Fruit fly (Drosophila melanogaster) whole organism, embryonic: Measurements from ENCODE around the gene Obp99b.

ENCODE experiments used
- ATbp ChIP-seq: fragments of 200-800 bp; sonication (Bioruptor generic); optimal IDR thresholded peaks from 2 replicates; lab custom pipeline; 2017; ENCODE audit warnings: missing biosample characterization, mild to moderate bottlenecking, missing genetic modification characterization, missing genetic modification reagents
- Ada2b ChIP-seq: fragments of 200-800 bp; sonication (Bioruptor generic); IDR thresholded peaks from 2 replicates; pipeline ENCODE4 v1.3.6; 2022; ENCODE audit warnings: missing biosample characterization, missing genetic modification characterization
- Adf1 ChIP-seq: fragments of 200-800 bp; sonication (Bioruptor generic); IDR thresholded peaks from 2 replicates; pipeline ENCODE4 v1.3.6; 2022; ENCODE audit warnings: missing biosample characterization, missing genetic modification characterization
- Asciz ChIP-seq: fragments of 200-800 bp; sonication (Bioruptor generic); optimal IDR thresholded peaks from 2 replicates; lab custom pipeline; 2017; ENCODE audit warnings: missing biosample characterization, mild to moderate bottlenecking, missing genetic modification characterization, missing genetic modification reagents
- Awh ChIP-seq: fragments of 200-800 bp; sonication (Bioruptor generic); IDR thresholded peaks from 2 replicates; pipeline ENCODE4, ENCODE4 v1.3.6; 2022; ENCODE audit warnings: missing biosample characterization, missing genetic modification characterization
- BtbVII ChIP-seq: fragments of 200-800 bp; sonication (Bioruptor generic); optimal IDR thresholded peaks from 3 replicates; lab custom pipeline; 2017; ENCODE audit warnings: missing biosample characterization, mild to moderate bottlenecking, missing genetic modification characterization
- C15 ChIP-seq: fragments of 200-800 bp; sonication (Bioruptor generic); IDR thresholded peaks from 3 replicates; pipeline ENCODE4 v1.3.6; 2022; ENCODE audit warnings: missing biosample characterization, missing genetic modification characterization
- CG10274 ChIP-seq: fragments of 200-800 bp; sonication (Bioruptor generic); optimal IDR thresholded peaks from 3 replicates; lab custom pipeline; 2017; ENCODE audit warnings: missing biosample characterization, mild to moderate bottlenecking, missing genetic modification characterization
- CG10979 ChIP-seq: fragments of 200-800 bp; sonication (Bioruptor generic); optimal IDR thresholded peaks from 2 replicates; lab custom pipeline; 2018; ENCODE audit warnings: missing biosample characterization, mild to moderate bottlenecking, missing genetic modification characterization, moderate library complexity
- CG12299 ChIP-seq: fragments of 200-800 bp; sonication (Bioruptor generic); optimal IDR thresholded peaks from 2 replicates; lab custom pipeline; 2018; ENCODE audit warnings: missing biosample characterization, mild to moderate bottlenecking, missing genetic modification characterization
- CG12659 ChIP-seq: fragments of 200-800 bp; sonication (Bioruptor generic); optimal IDR thresholded peaks from 3 replicates; lab custom pipeline; 2017; ENCODE audit warnings: mild to moderate bottlenecking, missing biosample characterization, missing genetic modification reagents, missing genetic modification characterization
- CG13894 ChIP-seq: fragments of 200-800 bp; sonication (Bioruptor generic); optimal IDR thresholded peaks from 3 replicates; lab custom pipeline; 2018; ENCODE audit warnings: missing biosample characterization, mild to moderate bottlenecking, missing genetic modification characterization, moderate library complexity
- CG14860 ChIP-seq: fragments of 200-800 bp; sonication (Bioruptor generic); IDR thresholded peaks from 3 replicates; pipeline ENCODE4 v1.3.6; 2022; ENCODE audit warnings: missing biosample characterization, missing genetic modification characterization; ENCODE audit not compliant: partially characterized antibody
- CG15011 ChIP-seq: fragments of 200-800 bp; sonication (Bioruptor generic); optimal IDR thresholded peaks from 3 replicates; lab custom pipeline; 2018; ENCODE audit warnings: missing biosample characterization, mild to moderate bottlenecking, missing genetic modification characterization
- CG15479 ChIP-seq: fragments of 200-800 bp; sonication (Bioruptor generic); optimal IDR thresholded peaks from 3 replicates; lab custom pipeline; 2019; ENCODE audit warnings: missing biosample characterization, mild to moderate bottlenecking, missing genetic modification characterization, moderate library complexity
- CG1603 ChIP-seq: fragments of 200-800 bp; sonication (Bioruptor generic); optimal IDR thresholded peaks from 2 replicates; lab custom pipeline; 2019; ENCODE audit warnings: missing biosample characterization, mild to moderate bottlenecking, missing genetic modification characterization, moderate library complexity
- CG16813 ChIP-seq: fragments of 200-800 bp; sonication (Bioruptor generic); IDR thresholded peaks from 3 replicates; pipeline ENCODE4 v1.3.6; 2022; ENCODE audit warnings: missing biosample characterization, missing genetic modification characterization; ENCODE audit not compliant: partially characterized antibody
- CG17186 ChIP-seq: fragments of 200-800 bp; sonication (Bioruptor generic); optimal IDR thresholded peaks from 3 replicates; lab custom pipeline; 2017; ENCODE audit warnings: missing biosample characterization, missing genetic modification reagents, missing genetic modification characterization
- CG17328 ChIP-seq: fragments of 200-800 bp; sonication (Bioruptor generic); IDR thresholded peaks from 2 replicates; pipeline ENCODE4 v1.3.6; 2022; ENCODE audit warnings: missing biosample characterization, missing genetic modification characterization
- CG18262 ChIP-seq: fragments of 200-800 bp; optimal IDR thresholded peaks from 3 replicates; lab custom pipeline; 2019; ENCODE audit warnings: missing biosample characterization, mild to moderate bottlenecking, missing genetic modification characterization, moderate library complexity
- CG18764 ChIP-seq: fragments of 200-800 bp; sonication (Bioruptor generic); optimal IDR thresholded peaks from 3 replicates; lab custom pipeline; 2016; ENCODE audit warnings: missing biosample characterization, missing genetic modification characterization
- CG30020 ChIP-seq: fragments of 200-800 bp; optimal IDR thresholded peaks from 2 replicates; lab custom pipeline; 2019; ENCODE audit warnings: missing biosample characterization, mild to moderate bottlenecking, missing genetic modification characterization, moderate library complexity
- CG3407 ChIP-seq: fragments of 200-800 bp; sonication (Bioruptor generic); optimal IDR thresholded peaks from 2 replicates; lab custom pipeline; 2018; ENCODE audit warnings: missing biosample characterization, mild to moderate bottlenecking, missing genetic modification characterization
- CG34224 ChIP-seq: fragments of 200-800 bp; sonication (Bioruptor generic); IDR thresholded peaks from 3 replicates; pipeline ENCODE4 v1.3.6; 2022; ENCODE audit warnings: missing biosample characterization, missing genetic modification characterization; ENCODE audit not compliant: partially characterized antibody
- CG6689 ChIP-seq: fragments of 200-800 bp; sonication (Bioruptor generic); IDR thresholded peaks from 2 replicates; pipeline ENCODE4 v1.3.6; 2022; ENCODE audit warnings: missing biosample characterization, missing genetic modification characterization
- CG7987 ChIP-seq: fragments of 200-800 bp; sonication (Bioruptor generic); optimal IDR thresholded peaks from 2 replicates; lab custom pipeline; 2018; ENCODE audit warnings: missing biosample characterization, mild to moderate bottlenecking, missing genetic modification characterization, moderate library complexity
- CG8765 ChIP-seq: fragments of 200-800 bp; sonication (Bioruptor generic); IDR thresholded peaks from 2 replicates; pipeline ENCODE4 v1.3.6; 2022; ENCODE audit warnings: missing biosample characterization, missing genetic modification characterization
- CrebB ChIP-seq: fragments of 200-800 bp; sonication (Bioruptor generic); optimal IDR thresholded peaks from 3 replicates; lab custom pipeline; 2018; ENCODE audit warnings: missing biosample characterization, mild to moderate bottlenecking, missing genetic modification characterization
- Dp ChIP-seq: fragments of 200-800 bp; sonication (Bioruptor generic); optimal IDR thresholded peaks from 2 replicates; lab custom pipeline; 2018; ENCODE audit warnings: missing biosample characterization, mild to moderate bottlenecking, missing genetic modification characterization, moderate library complexity
- Dref ChIP-seq: fragments of 200-800 bp; sonication (Bioruptor generic); IDR thresholded peaks from 2 replicates; pipeline ENCODE4 v1.3.6; 2022; ENCODE audit warnings: missing biosample characterization, missing genetic modification characterization
- Hmx ChIP-seq: fragments of 200-800 bp; sonication (Bioruptor generic); optimal IDR thresholded peaks from 2 replicates; lab custom pipeline; 2016; ENCODE audit warnings: missing biosample characterization, missing genetic modification characterization
- Hr39 ChIP-seq: fragments of >200 bp; optimal IDR thresholded peaks from 2 replicates; lab custom pipeline; 2017
- Lim3 ChIP-seq: fragments of 200-800 bp; sonication (Bioruptor generic); IDR thresholded peaks from 2 replicates; pipeline ENCODE4 v1.3.6; 2022; ENCODE audit warnings: missing biosample characterization, missing genetic modification characterization
- Oli ChIP-seq: fragments of 200-800 bp; sonication (Bioruptor generic); optimal IDR thresholded peaks from 2 replicates; lab custom pipeline; 2018; ENCODE audit warnings: missing biosample characterization, mild to moderate bottlenecking, missing genetic modification characterization, moderate library complexity
- Scr ChIP-seq: fragments of 200-800 bp; sonication (Bioruptor generic); IDR thresholded peaks from 2 replicates; pipeline ENCODE4 v1.3.6; 2022; ENCODE audit warnings: missing biosample characterization, missing genetic modification characterization; ENCODE audit not compliant: partially characterized antibody
- Sox100B ChIP-seq: fragments of 200-800 bp; sonication (Bioruptor generic); optimal IDR thresholded peaks from 3 replicates; lab custom pipeline; 2018; ENCODE audit warnings: missing biosample characterization, mild to moderate bottlenecking, missing genetic modification characterization
- abd-A ChIP-seq: fragments of 200-800 bp; sonication (Bioruptor generic); optimal IDR thresholded peaks from 3 replicates; lab custom pipeline; 2019; ENCODE audit warnings: missing biosample characterization, mild to moderate bottlenecking, missing genetic modification characterization, moderate library complexity
- al ChIP-seq: fragments of 200-800 bp; sonication (Bioruptor generic); IDR thresholded peaks from 2 replicates; pipeline ENCODE4 v1.3.6; 2022; ENCODE audit warnings: missing biosample characterization, missing genetic modification characterization
- chif ChIP-seq, 2 experiments: fragments of 200-800 bp; sonication (Bioruptor generic); optimal IDR thresholded peaks; 3 replicates each; lab custom pipeline; 2016; ENCODE audit warnings: missing biosample characterization in 2 of 2, missing genetic modification characterization in 2 of 2
- corto ChIP-seq: fragments of 200-800 bp; sonication (Bioruptor generic); optimal IDR thresholded peaks from 2 replicates; lab custom pipeline; 2016; ENCODE audit warnings: missing biosample characterization, mild to moderate bottlenecking, missing genetic modification characterization, moderate library complexity
- croc ChIP-seq: fragments of 200-800 bp; sonication (Bioruptor generic); conservative IDR thresholded peaks from 3 replicates; pipeline ENCODE4 v1.3.6; 2022; ENCODE audit warnings: missing biosample characterization, missing genetic modification characterization
- grau ChIP-seq: fragments of 200-800 bp; optimal IDR thresholded peaks from 3 replicates; lab custom pipeline; 2019; ENCODE audit warnings: missing biosample characterization, mild to moderate bottlenecking, missing genetic modification characterization, moderate library complexity
- hbn ChIP-seq: fragments of 200-800 bp; sonication (Bioruptor generic); IDR thresholded peaks from 2 replicates; pipeline ENCODE4 v1.3.6; 2022; ENCODE audit warnings: missing biosample characterization, missing genetic modification characterization; ENCODE audit not compliant: partially characterized antibody
- ind ChIP-seq: fragments of 200-800 bp; sonication (Bioruptor generic); optimal IDR thresholded peaks from 3 replicates; lab custom pipeline; 2016; ENCODE audit warnings: missing biosample characterization, missing genetic modification characterization
- kay ChIP-seq: fragments of 200-800 bp; sonication (Bioruptor generic); optimal IDR thresholded peaks from 2 replicates; lab custom pipeline; 2016; ENCODE audit warnings: missing biosample characterization, missing genetic modification characterization
- pan ChIP-seq, 4 experiments: fragments of >200 bp in 3 of 4; fragments of 200-800 bp in 1 of 4; sonication (Bioruptor generic) in 1 of 4; optimal IDR thresholded peaks in 3 of 4; IDR thresholded peaks in 1 of 4; 2 replicates each; pipeline versions ENCODE4 v1.3.6 to Lab custom; 2017 to 2022; ENCODE audit warnings: missing biosample characterization in 2 of 4, missing genetic modification characterization in 2 of 4, mixed read lengths in 1 of 4
- ro ChIP-seq: fragments of 200-800 bp; sonication (Bioruptor generic); IDR thresholded peaks from 2 replicates; pipeline ENCODE4 v1.3.6; 2022; ENCODE audit warnings: missing biosample characterization, missing genetic modification characterization
- sisA ChIP-seq: fragments of 200-800 bp; sonication (Bioruptor generic); IDR thresholded peaks from 2 replicates; pipeline ENCODE4 v1.3.6; 2022; ENCODE audit warnings: missing biosample characterization, missing genetic modification characterization
- sug ChIP-seq: fragments of 200-800 bp; optimal IDR thresholded peaks from 2 replicates; lab custom pipeline; 2019; ENCODE audit warnings: missing biosample characterization, mild to moderate bottlenecking, missing genetic modification characterization, moderate library complexity
- trem ChIP-seq: fragments of 200-800 bp; optimal IDR thresholded peaks from 3 replicates; lab custom pipeline; 2019; ENCODE audit warnings: missing biosample characterization, mild to moderate bottlenecking, missing genetic modification characterization, moderate library complexity

Obp99b gene

DNA sequence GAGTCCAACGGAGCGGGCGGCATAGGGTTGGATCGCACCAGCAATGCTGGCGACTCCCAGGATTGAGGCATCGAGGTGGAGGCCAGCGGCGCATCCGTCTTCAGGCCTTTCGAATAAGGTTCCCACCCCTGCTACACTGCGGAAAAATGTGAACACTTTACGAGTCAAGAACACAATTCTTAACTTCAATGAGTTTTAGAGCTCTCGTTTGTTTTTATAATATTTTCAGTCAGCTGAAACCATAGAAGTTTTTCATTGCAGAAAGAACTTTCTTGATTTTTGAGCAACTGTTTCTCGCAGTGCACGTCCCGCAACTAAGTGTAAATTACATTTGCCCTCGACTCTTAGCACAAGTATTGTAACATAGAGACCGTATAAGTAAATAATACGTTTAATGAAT is 20.3 kb downstream of the Obp99b start (continued):
- TF ChIP-seq pan (optimal IDR thresholded peaks at IDR 0.05; lab: Kevin White, UChicago) (no peak), pan (GFP tag; optimal IDR thresholded peaks at IDR 0.05 in 1 of 2, IDR thresholded peaks at IDR 0.05 in 1 of 2) (no peak), sug (no peak), abd-A (tag; lab: Kevin White, UChicago) (no peak), CG8765 (GFP tag; lab: Robert Waterston, UW) (peak; percentile 61; the same call in 1 of the 2 replicates), CG17328 (GFP tag; lab: Robert Waterston, UW) (peak; percentile 71), kay (no peak), Dp (GFP tag; lab: Kevin White, UChicago) (no peak), CG17186 (GFP tag; lab: Kevin White, UChicago) (no peak), CG12299 (tag; lab: Kevin White, UChicago) (no peak), croc (no peak; the same call in 1 of the 3 replicates), CG3407 (GFP tag; lab: Kevin White, UChicago) (no peak), Scr (GFP tag; lab: Robert Waterston, UW) (no peak), Hmx (no peak), CG7987 (no peak), CG6689 (GFP tag; lab: Robert Waterston, UW) (0 out of 2 replicates have a peak, but pooled peaks have one; percentile 20), Lim3 (GFP tag; lab: Robert Waterston, UW) (no peak), Adf1 (no peak), CG13894 (no peak), Asciz (GFP tag; lab: Kevin White, UChicago) (no peak), CG15011 (GFP tag; lab: Kevin White, UChicago) (no peak), Ada2b (GFP tag; lab: Robert Waterston, UW) (0 out of 2 replicates have a peak, but pooled peaks have one; percentile 7), CG12659 (GFP tag; lab: Kevin White, UChicago) (no peak), CrebB (tag; lab: Kevin White, UChicago) (no peak), CG34224 (GFP tag; lab: Robert Waterston, UW) (no peak), Sox100B (GFP tag; lab: Kevin White, UChicago) (no peak), Awh (no peak), CG16813 (GFP tag; lab: Robert Waterston, UW) (no peak), CG18262 (tag; lab: Kevin White, UChicago) (peak; percentile 38), chif (GFP tag; optimal IDR thresholded peaks at IDR 0.05; lab: Kevin White, UChicago) (peak; percentile 21 to 50), ATbp (GFP tag; lab: Kevin White, UChicago) (no peak), Oli (no peak), trem (tag; lab: Kevin White, UChicago) (peak; percentile 27), CG18764 (GFP tag; lab: Kevin White, UChicago) (no peak), Dref (GFP tag; lab: Robert Waterston, UW) (no peak), CG10274 (GFP tag; lab: Kevin White, UChicago) (no peak), ind (no peak), corto (GFP tag; lab: Kevin White, UChicago) (no peak), CG10979 (tag; lab: Kevin White, UChicago) (peak; percentile 65), C15 (no peak), CG1603 (tag; lab: Kevin White, UChicago) (peak; percentile 63), CG30020 (tag; lab: Kevin White, UChicago) (no peak), al (GFP tag; lab: Robert Waterston, UW) (no peak), ro (no peak), Hr39 (lab: Kevin White, UChicago) (no peak), CG15479 (GFP tag; lab: Kevin White, UChicago) (no peak), CG14860 (no peak), grau (tag; lab: Kevin White, UChicago) (no peak), hbn (no peak), sisA (GFP tag; lab: Robert Waterston, UW) (peak; percentile 34), BtbVII (no peak)
